Fruit fly (Drosophila melanogaster) whole organism, embryonic: ENCODE data around the gene ninaE.

Source experiments
- CG10267 ChIP-seq: fragments of 200-800 bp; sonication (Bioruptor generic); optimal IDR thresholded peaks from 2 replicates; lab custom pipeline; 2018; ENCODE audit warnings: missing biosample characterization, mild to moderate bottlenecking, missing genetic modification characterization, moderate library complexity
- CG10431 ChIP-seq: fragments of 200-800 bp; sonication (Bioruptor generic); optimal IDR thresholded peaks from 3 replicates; lab custom pipeline; 2018; ENCODE audit warnings: missing biosample characterization, mild to moderate bottlenecking, missing genetic modification characterization
- CG10959 ChIP-seq: fragments of 200-800 bp; sonication (Bioruptor generic); IDR thresholded peaks from 2 replicates; pipeline ENCODE4 v1.3.6; 2022; ENCODE audit warnings: missing biosample characterization, missing genetic modification characterization
- CG14441 ChIP-seq: fragments of 200-800 bp; sonication (Bioruptor generic); IDR thresholded peaks from 2 replicates; pipeline ENCODE4 v1.3.6; 2022; ENCODE audit warnings: missing biosample characterization, missing genetic modification characterization
- CG14710 ChIP-seq: fragments of 200-800 bp; sonication (Bioruptor generic); optimal IDR thresholded peaks from 3 replicates; lab custom pipeline; 2019; ENCODE audit warnings: missing biosample characterization, mild to moderate bottlenecking, missing genetic modification characterization, moderate library complexity
- CG14860 ChIP-seq: fragments of 200-800 bp; sonication (Bioruptor generic); IDR thresholded peaks from 3 replicates; pipeline ENCODE4 v1.3.6; 2022; ENCODE audit warnings: missing biosample characterization, missing genetic modification characterization; ENCODE audit not compliant: partially characterized antibody
- CG17361 ChIP-seq: fragments of 200-800 bp; sonication (Bioruptor generic); IDR thresholded peaks from 3 replicates; pipeline ENCODE4 v1.3.6; 2022; ENCODE audit warnings: missing biosample characterization, missing genetic modification characterization
- CG17612 ChIP-seq: fragments of 200-800 bp; sonication (Bioruptor generic); IDR thresholded peaks from 2 replicates; pipeline ENCODE4 v1.3.6; 2022; ENCODE audit warnings: missing biosample characterization, missing genetic modification characterization
- CG17912 ChIP-seq: fragments of 200-800 bp; sonication (Bioruptor generic); optimal IDR thresholded peaks from 2 replicates; lab custom pipeline; 2018; ENCODE audit warnings: missing biosample characterization, mild to moderate bottlenecking, missing genetic modification characterization
- CG18764 ChIP-seq: fragments of 200-800 bp; sonication (Bioruptor generic); optimal IDR thresholded peaks from 3 replicates; lab custom pipeline; 2016; ENCODE audit warnings: missing biosample characterization, missing genetic modification characterization
- CG3407 ChIP-seq: fragments of 200-800 bp; sonication (Bioruptor generic); optimal IDR thresholded peaks from 2 replicates; lab custom pipeline; 2018; ENCODE audit warnings: missing biosample characterization, mild to moderate bottlenecking, missing genetic modification characterization
- CG34224 ChIP-seq: fragments of 200-800 bp; sonication (Bioruptor generic); IDR thresholded peaks from 3 replicates; pipeline ENCODE4 v1.3.6; 2022; ENCODE audit warnings: missing biosample characterization, missing genetic modification characterization; ENCODE audit not compliant: partially characterized antibody
- CG4617 ChIP-seq: fragments of 200-800 bp; sonication (Bioruptor generic); optimal IDR thresholded peaks from 3 replicates; lab custom pipeline; 2016; ENCODE audit warnings: missing biosample characterization, missing genetic modification characterization, borderline replicate concordance
- CG5180 ChIP-seq: fragments of 200-800 bp; sonication (Bioruptor generic); optimal IDR thresholded peaks from 3 replicates; lab custom pipeline; 2017; ENCODE audit warnings: missing biosample characterization, missing genetic modification characterization, mild to moderate bottlenecking, moderate library complexity, missing genetic modification reagents
- CG5953 ChIP-seq: fragments of 200-800 bp; sonication (Bioruptor generic); IDR thresholded peaks from 2 replicates; pipeline ENCODE4 v1.3.6; 2022; ENCODE audit warnings: missing biosample characterization, missing genetic modification characterization
- CG7786 ChIP-seq: fragments of 200-800 bp; sonication (Bioruptor generic); optimal IDR thresholded peaks from 2 replicates; lab custom pipeline; 2016; ENCODE audit warnings: missing biosample characterization, missing genetic modification characterization
- CG7839 ChIP-seq: fragments of 200-800 bp; sonication (Bioruptor generic); optimal IDR thresholded peaks from 3 replicates; lab custom pipeline; 2018; ENCODE audit warnings: missing biosample characterization, mild to moderate bottlenecking, missing genetic modification characterization, moderate library complexity
- CG8388 ChIP-seq: fragments of 200-800 bp; sonication (Bioruptor generic); optimal IDR thresholded peaks from 2 replicates; lab custom pipeline; 2019; ENCODE audit warnings: missing biosample characterization, mild to moderate bottlenecking, missing genetic modification characterization, moderate library complexity
- CG9797 ChIP-seq: fragments of 200-800 bp; sonication (Bioruptor generic); optimal IDR thresholded peaks from 3 replicates; lab custom pipeline; 2018; ENCODE audit warnings: missing biosample characterization, mild to moderate bottlenecking, missing genetic modification characterization
- Chrac-16 ChIP-seq: fragments of 200-800 bp; sonication (Bioruptor generic); optimal IDR thresholded peaks from 3 replicates; lab custom pipeline; 2016; ENCODE audit warnings: missing biosample characterization, missing genetic modification characterization
- ERR ChIP-seq: fragments of 200-800 bp; sonication (Bioruptor generic); optimal IDR thresholded peaks from 2 replicates; lab custom pipeline; 2016; ENCODE audit warnings: missing biosample characterization, missing genetic modification characterization
- H2.0 ChIP-seq: fragments of 200-800 bp; sonication (Bioruptor generic); IDR thresholded peaks from 2 replicates; pipeline ENCODE4 v1.3.6; 2022; ENCODE audit warnings: missing biosample characterization, missing genetic modification characterization
- HLH4C ChIP-seq: fragments of 200-800 bp; sonication (Bioruptor generic); IDR thresholded peaks from 3 replicates; pipeline ENCODE4 v1.3.6; 2022; ENCODE audit warnings: missing biosample characterization, missing genetic modification characterization; ENCODE audit not compliant: partially characterized antibody
- Hr3 ChIP-seq: fragments of 200-800 bp; sonication (Bioruptor generic); optimal IDR thresholded peaks from 3 replicates; lab custom pipeline; 2016; ENCODE audit warnings: missing biosample characterization, missing genetic modification characterization
- Hr78 ChIP-seq, 2 experiments: fragments of 200-800 bp in 1 of 2; fragments of >200 bp in 1 of 2; sonication (Bioruptor generic) in 1 of 2; optimal IDR thresholded peaks; 2 replicates each; lab custom pipeline; 2017 to 2019; ENCODE audit warnings: missing biosample characterization in 2 of 2, missing genetic modification characterization in 2 of 2, mild to moderate bottlenecking in 1 of 2, moderate library complexity in 1 of 2
- NC2α ChIP-seq: fragments of 200-800 bp; sonication (Bioruptor generic); optimal IDR thresholded peaks from 2 replicates; lab custom pipeline; 2016; ENCODE audit warnings: missing biosample characterization, missing genetic modification characterization
- NfI ChIP-seq: fragments of 200-800 bp; sonication (Bioruptor generic); optimal IDR thresholded peaks from 3 replicates; lab custom pipeline; 2018; ENCODE audit warnings: missing biosample characterization, mild to moderate bottlenecking, missing genetic modification characterization, moderate library complexity
- PHDP ChIP-seq: fragments of 200-800 bp; sonication (Bioruptor generic); optimal IDR thresholded peaks from 3 replicates; lab custom pipeline; 2018; ENCODE audit warnings: missing biosample characterization, mild to moderate bottlenecking, missing genetic modification characterization, moderate library complexity
- Ssrp ChIP-seq: fragments of 200-800 bp; sonication (Bioruptor generic); optimal IDR thresholded peaks from 2 replicates; lab custom pipeline; 2018; ENCODE audit warnings: missing biosample characterization, mild to moderate bottlenecking, missing genetic modification characterization, moderate library complexity
- Trl ChIP-seq, 3 experiments: fragments of >200 bp in 2 of 3; fragments of 200-800 bp in 1 of 3; sonication (Bioruptor generic) in 1 of 3; optimal IDR thresholded peaks; 2 replicates in 1 of 3; 3 replicates in 2 of 3; lab custom pipeline; 2016 to 2017; ENCODE audit warnings: missing biosample characterization in 1 of 3, missing genetic modification characterization in 1 of 3
- Usf ChIP-seq: fragments of 200-800 bp; sonication (Bioruptor generic); optimal IDR thresholded peaks from 2 replicates; lab custom pipeline; 2017; ENCODE audit warnings: missing genotype, missing biosample characterization, missing genetic modification characterization
- Vsx1 ChIP-seq: fragments of 200-800 bp; sonication (Bioruptor generic); optimal IDR thresholded peaks from 2 replicates; lab custom pipeline; 2017; ENCODE audit warnings: missing biosample characterization, mild to moderate bottlenecking, missing genetic modification characterization, missing genetic modification reagents
- bbx ChIP-seq: fragments of 200-800 bp; sonication (Bioruptor generic); IDR thresholded peaks from 2 replicates; pipeline ENCODE4 v1.3.6; 2022; ENCODE audit warnings: missing biosample characterization, missing genetic modification characterization; ENCODE audit not compliant: partially characterized antibody
- caup ChIP-seq: fragments of 200-800 bp; sonication (Bioruptor generic); optimal IDR thresholded peaks from 3 replicates; lab custom pipeline; 2017; ENCODE audit warnings: missing biosample characterization, mild to moderate bottlenecking, missing genetic modification characterization, moderate library complexity; ENCODE audit not compliant: severe bottlenecking
- cg ChIP-seq: fragments of 200-800 bp; sonication (Bioruptor generic); optimal IDR thresholded peaks from 3 replicates; lab custom pipeline; 2019; ENCODE audit warnings: missing biosample characterization, mild to moderate bottlenecking, missing genetic modification characterization, moderate library complexity
- dimm ChIP-seq: fragments of 200-800 bp; sonication (Bioruptor generic); IDR thresholded peaks from 2 replicates; pipeline ENCODE4 v1.3.6; 2022; ENCODE audit warnings: missing biosample characterization, missing genetic modification characterization
- gem ChIP-seq: fragments of 200-800 bp; sonication (Bioruptor generic); optimal IDR thresholded peaks from 2 replicates; lab custom pipeline; 2019; ENCODE audit warnings: missing biosample characterization, mild to moderate bottlenecking, missing genetic modification characterization, moderate library complexity
- lab ChIP-seq: fragments of 200-800 bp; sonication (Bioruptor generic); optimal IDR thresholded peaks from 3 replicates; lab custom pipeline; 2017; ENCODE audit warnings: missing biosample characterization, missing genetic modification characterization, mild to moderate bottlenecking, moderate library complexity, missing genetic modification reagents
- pfk ChIP-seq: fragments of 200-800 bp; sonication (Bioruptor generic); optimal IDR thresholded peaks from 2 replicates; lab custom pipeline; 2018; ENCODE audit warnings: missing biosample characterization, mild to moderate bottlenecking, missing genetic modification characterization, moderate library complexity
- pnt ChIP-seq: fragments of 200-800 bp; sonication (Bioruptor generic); optimal IDR thresholded peaks from 3 replicates; lab custom pipeline; 2016; ENCODE audit warnings: missing biosample characterization, missing genetic modification characterization
- ranshi ChIP-seq: fragments of 200-800 bp; sonication (Bioruptor generic); IDR thresholded peaks from 2 replicates; pipeline ENCODE4 v1.3.6; 2022; ENCODE audit warnings: missing biosample characterization, missing genetic modification characterization
- schlank ChIP-seq: fragments of 200-800 bp; sonication (Bioruptor generic); optimal IDR thresholded peaks from 2 replicates; lab custom pipeline; 2018; ENCODE audit warnings: missing biosample characterization, mild to moderate bottlenecking, missing genetic modification characterization
- sd ChIP-seq: fragments of 200-800 bp; sonication (Bioruptor generic); optimal IDR thresholded peaks from 3 replicates; lab custom pipeline; 2018; ENCODE audit warnings: missing biosample characterization, mild to moderate bottlenecking, missing genetic modification characterization, moderate library complexity
- sens-2 ChIP-seq: fragments of 200-800 bp; sonication (Bioruptor generic); IDR thresholded peaks from 2 replicates; pipeline ENCODE4 v1.3.6; 2022; ENCODE audit warnings: missing biosample characterization, missing genetic modification characterization
- slp2 ChIP-seq: fragments of 200-800 bp; sonication (Bioruptor generic); optimal IDR thresholded peaks from 2 replicates; lab custom pipeline; 2016; ENCODE audit warnings: missing biosample characterization, missing genetic modification characterization
- vnd ChIP-seq: fragments of 200-800 bp; sonication (Bioruptor generic); IDR thresholded peaks from 3 replicates; pipeline ENCODE4 v1.3.6; 2022; ENCODE audit warnings: missing biosample characterization, missing genetic modification characterization; ENCODE audit not compliant: partially characterized antibody

The ninaE gene

DNA sequence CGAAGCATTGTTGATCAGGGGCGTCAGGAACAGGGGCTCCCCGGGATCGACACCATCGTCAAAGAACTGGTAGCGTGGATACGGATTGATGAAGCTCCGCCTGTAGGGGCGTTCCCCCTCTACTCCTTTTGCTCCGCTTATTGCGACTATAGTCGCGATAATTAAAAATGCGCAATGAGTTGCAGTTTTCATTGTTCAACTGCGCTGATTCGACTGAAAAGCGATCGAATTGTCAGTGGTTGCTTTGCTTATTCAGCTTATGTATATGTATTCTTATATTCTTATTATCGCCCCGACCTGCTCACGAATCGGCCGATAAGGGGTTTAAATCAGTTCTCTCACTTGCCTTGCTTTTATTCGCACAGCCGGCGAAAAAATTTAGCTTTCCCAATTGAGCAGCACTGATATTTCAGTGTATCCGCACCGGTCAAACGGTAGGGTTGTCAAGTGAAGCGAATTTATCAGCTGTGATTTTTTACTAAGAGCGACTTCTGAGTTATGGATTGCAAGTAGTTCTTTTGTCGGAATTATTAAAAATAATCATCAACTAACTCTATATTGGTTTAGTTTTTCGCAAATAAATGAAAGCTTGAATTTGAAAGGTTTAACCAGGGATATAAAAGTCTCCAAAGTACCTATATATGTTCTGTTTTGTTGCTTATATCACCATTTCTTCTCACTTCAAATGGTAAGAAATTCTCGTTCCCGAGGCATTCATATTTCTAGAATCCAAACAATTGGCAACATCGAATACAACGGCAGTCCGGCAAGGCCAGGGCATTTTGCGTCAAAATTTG is 23.8 kb downstream of the ninaE start, which contains the start of the genes CG4572 and CG4686 (continued):
- peak in 1 of 2 experiments; percentile 33 for TF ChIP-seq Hr78 (GFP tag; optimal IDR thresholded peaks at IDR 0.05; lab: Kevin White, UChicago)
- no peak for TF ChIP-seq bbx (GFP tag; lab: Robert Waterston, UW)
- TF ChIP-seq pfk (GFP tag; lab: Kevin White, UChicago) = no peak
- TF ChIP-seq CG10267 (tag; lab: Kevin White, UChicago) = peak; percentile 67
- peak; percentile 34 for TF ChIP-seq CG10431 (GFP tag; lab: Kevin White, UChicago)
- TF ChIP-seq sd (tag; lab: Kevin White, UChicago) = no peak
- TF ChIP-seq schlank (tag; lab: Kevin White, UChicago) = peak; percentile 31
- TF ChIP-seq vnd (GFP tag; lab: Robert Waterston, UW) = 0 out of 3 replicates have a peak, but pooled peaks have one; percentile 17
- peak; percentile 69 for TF ChIP-seq CG7839 (tag; lab: Kevin White, UChicago)
- TF ChIP-seq CG17912 (GFP tag; lab: Kevin White, UChicago) = peak; percentile 27
- TF ChIP-seq NC2α = peak; percentile 45
- TF ChIP-seq CG14860 = no peak
- TF ChIP-seq CG5953 (GFP tag; lab: Robert Waterston, UW) = no peak
- TF ChIP-seq CG10959 (GFP tag; lab: Robert Waterston, UW) = no peak
- peak; percentile 72 for TF ChIP-seq Hr3 (GFP tag; lab: Kevin White, UChicago)
- TF ChIP-seq PHDP (tag; lab: Kevin White, UChicago) = peak; percentile 78
- peak; percentile 84 for TF ChIP-seq gem (tag; lab: Kevin White, UChicago)
- TF ChIP-seq CG17612 = 0 out of 2 replicates have a peak, but pooled peaks have one; percentile 49
- peak; percentile 29 for TF ChIP-seq CG3407
- no peak for TF ChIP-seq Trl (optimal IDR thresholded peaks at IDR 0.05; lab: Kevin White, UChicago)
- TF ChIP-seq Trl (GFP tag; optimal IDR thresholded peaks at IDR 0.05; lab: Kevin White, UChicago) = peak; percentile 77
- peak; percentile 70 for TF ChIP-seq pnt (GFP tag; lab: Kevin White, UChicago)
- peak; percentile 71 for TF ChIP-seq CG18764 (GFP tag; lab: Kevin White, UChicago)
- TF ChIP-seq dimm (GFP tag; lab: Robert Waterston, UW) = no peak
- peak; percentile 58 for TF ChIP-seq slp2 (GFP tag; lab: Kevin White, UChicago)
- peak; percentile 99 for TF ChIP-seq CG14710 (tag; lab: Kevin White, UChicago)
- TF ChIP-seq CG34224 (GFP tag; lab: Robert Waterston, UW) = no peak
- TF ChIP-seq ranshi = peak; percentile 60; the same call in 1 of the 2 replicates
- TF ChIP-seq CG17361 = peak; percentile 96
- TF ChIP-seq CG7786 (GFP tag; lab: Kevin White, UChicago) = peak; percentile 71
- peak; percentile 75 for TF ChIP-seq NfI
- peak; percentile 66 for TF ChIP-seq Usf (GFP tag; lab: Kevin White, UChicago)
- no peak for TF ChIP-seq HLH4C (GFP tag; lab: Robert Waterston, UW)
- TF ChIP-seq H2.0 = no peak; the same call in 1 of the 2 replicates
- peak; percentile 64 for TF ChIP-seq Chrac-16
- TF ChIP-seq cg (GFP tag; lab: Kevin White, UChicago) = no peak
- peak; percentile 80 for TF ChIP-seq lab (GFP tag; lab: Kevin White, UChicago)
- peak; percentile 76 for TF ChIP-seq CG14441 (GFP tag; lab: Robert Waterston, UW)
- peak; percentile 67 for TF ChIP-seq CG4617 (GFP tag; lab: Kevin White, UChicago)
- TF ChIP-seq ERR = peak; percentile 63
- TF ChIP-seq sens-2 (GFP tag; lab: Robert Waterston, UW) = peak; percentile 33; the same call in 1 of the 2 replicates
- TF ChIP-seq CG9797 = peak; percentile 22
- peak; percentile 65 for TF ChIP-seq Ssrp (tag; lab: Kevin White, UChicago)
- TF ChIP-seq caup (GFP tag; lab: Kevin White, UChicago) = peak; percentile 51
- peak; percentile 62 for TF ChIP-seq CG8388 (GFP tag; lab: Kevin White, UChicago)
- TF ChIP-seq Vsx1 = no peak
- no peak for TF ChIP-seq CG5180 (GFP tag; lab: Kevin White, UChicago)
